Fruit fly (Drosophila melanogaster) whole organism, pupa: ENCODE results near the gene CG15170.

Experiments
- CG12605 ChIP-seq: fragments of 200-800 bp; sonication (Bioruptor generic); IDR thresholded peaks from 2 replicates; pipeline ENCODE4 v1.3.6; 2022; ENCODE audit warnings: missing biosample characterization, missing genetic modification characterization
- CG15710 ChIP-seq: fragments of 200-800 bp; sonication (Bioruptor generic); optimal IDR thresholded peaks from 2 replicates; lab custom pipeline; 2018; ENCODE audit warnings: missing biosample characterization, mild to moderate bottlenecking, missing genetic modification characterization, moderate library complexity
- CG4496 ChIP-seq: fragments of 200-800 bp; sonication (Bioruptor generic); IDR thresholded peaks from 3 replicates; pipeline ENCODE4 v1.3.6; 2022; ENCODE audit warnings: missing biosample characterization, missing genetic modification characterization
- CG8301 ChIP-seq: fragments of 200-800 bp; sonication (Bioruptor generic); optimal IDR thresholded peaks from 2 replicates; lab custom pipeline; 2018; ENCODE audit warnings: missing biosample characterization, mild to moderate bottlenecking, missing genetic modification characterization
- CG9948 ChIP-seq: fragments of 200-800 bp; sonication (Bioruptor generic); optimal IDR thresholded peaks from 2 replicates; lab custom pipeline; 2018; ENCODE audit warnings: missing biosample characterization, mild to moderate bottlenecking, missing genetic modification characterization, moderate library complexity
- Ets98B ChIP-seq: fragments of 200-800 bp; sonication (Bioruptor generic); IDR thresholded peaks from 2 replicates; pipeline ENCODE4 v1.3.6; 2022; ENCODE audit warnings: missing biosample characterization, missing genetic modification characterization
- Snoo ChIP-seq: fragments of 200-800 bp; sonication (Bioruptor generic); optimal IDR thresholded peaks from 3 replicates; lab custom pipeline; 2017; ENCODE audit warnings: missing biosample characterization, mild to moderate bottlenecking, missing genetic modification characterization, inconsistent platforms
- rn ChIP-seq: fragments of 200-800 bp; sonication (Bioruptor generic); IDR thresholded peaks from 2 replicates; pipeline ENCODE4 v1.3.6; 2022; ENCODE audit warnings: missing biosample characterization, missing genetic modification characterization

DNA sequence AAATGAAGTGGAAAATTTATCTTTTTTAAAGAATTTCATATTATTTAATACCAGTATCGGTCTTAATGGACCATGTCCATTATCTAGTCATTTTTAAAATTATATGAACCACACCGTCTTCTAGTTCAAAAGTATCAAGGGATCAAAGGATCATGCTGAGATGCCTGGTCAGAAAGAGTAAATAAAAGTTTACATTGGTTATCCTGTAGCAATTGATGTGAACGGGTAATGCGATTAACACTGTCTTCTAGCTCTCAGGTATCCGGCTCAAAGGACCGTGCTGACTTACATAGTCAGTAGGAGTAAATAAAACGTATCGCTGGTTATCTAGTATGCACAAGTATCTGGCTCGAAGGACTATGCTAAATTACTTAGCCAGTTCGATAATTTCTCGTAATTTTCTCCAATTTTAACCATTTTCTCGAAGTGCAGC, 29.1 kb upstream of the CG15170 start:
- TF ChIP-seq Ets98B (GFP tag; lab: Robert Waterston, UW) (no peak), CG9948 (tag; lab: Kevin White, UChicago) (no peak), CG15710 (tag; lab: Kevin White, UChicago) (peak; percentile 38), rn (GFP tag; lab: Robert Waterston, UW) (no peak), CG8301 (tag; lab: Kevin White, UChicago) (no peak), Snoo (tag; lab: Kevin White, UChicago) (no peak), CG4496 (no peak), CG12605 (no peak)
